Worm (Caenorhabditis elegans) whole organism, midembryonic: ENCODE results near the gene C16C8.16.

Experiments used
- flt-1 ChIP-seq: fragments of 200-800 bp; sonication (Bioruptor generic); IDR thresholded peaks from 2 replicates; pipeline ENCODE4 v1.3.6; 2022; ENCODE audit warnings: missing genetic modification characterization, missing compliant biosample characterization
- klf-2 ChIP-seq: fragments of 200-800 bp; sonication (Bioruptor generic); conservative IDR thresholded peaks from 2 replicates; pipeline ENCODE4 v1.3.6; 2022; ENCODE audit warnings: missing genetic modification reagents, missing genetic modification characterization, missing compliant biosample characterization
- med-1 ChIP-seq: sonication (generic microtip); optimal IDR thresholded peaks from 2 replicates; lab custom pipeline; 2017; ENCODE audit warnings: missing genetic modification characterization, mild to moderate bottlenecking, missing compliant biosample characterization, antibody characterized with exemption, missing genetic modification reagents; ENCODE audit not compliant: insufficient read depth
- ref-1 ChIP-seq: fragments of 200-800 bp; sonication (Bioruptor generic); conservative IDR thresholded peaks from 2 replicates; pipeline ENCODE4 v1.3.6; 2022; ENCODE audit warnings: missing genetic modification reagents, missing genetic modification characterization, missing compliant biosample characterization
- tab-1 ChIP-seq: fragments of 200-800 bp; sonication (Bioruptor generic); IDR thresholded peaks from 2 replicates; pipeline ENCODE4 v1.3.6; 2022; ENCODE audit warnings: missing genetic modification characterization, missing compliant biosample characterization
- ztf-23 ChIP-seq: fragments of 200-800 bp; sonication (Bioruptor generic); IDR thresholded peaks from 2 replicates; pipeline ENCODE4 v1.3.6; 2022; ENCODE audit warnings: missing genetic modification reagents, missing genetic modification characterization, missing compliant biosample characterization
- ztf-29 ChIP-seq: fragments of 200-800 bp; sonication (Bioruptor generic); IDR thresholded peaks from 2 replicates; pipeline ENCODE4 v1.3.6; 2022; ENCODE audit warnings: missing genetic modification reagents, missing genetic modification characterization, missing compliant biosample characterization

- TF ChIP-seq ztf-29 (GFP tag; lab: Robert Waterston, UW) (no peak), tab-1 (no peak), ztf-23 (GFP tag; lab: Robert Waterston, UW) (no peak), ref-1 (no peak), flt-1 (GFP tag; lab: Robert Waterston, UW) (no peak), med-1 (GFP tag; lab: Kevin White, UChicago) (no peak), klf-2 (GFP tag; lab: Robert Waterston, UW) (no peak)
These were observed 31.6 kb downstream of the C16C8.16 start, which contains the start of gene fbxb-104 for ce11 chrII:3477171-3477570.
